Fruit fly (Drosophila melanogaster) whole organism, embryonic: Measurements from ENCODE around the gene toe.
A peak's percentile ranks its signal among the peaks of the same experiment; 100 is the strongest.

Experiments used
- Abd-B ChIP-seq: fragments of 200-800 bp; sonication (Bioruptor generic); optimal IDR thresholded peaks from 2 replicates; lab custom pipeline; 2018; ENCODE audit warnings: missing biosample characterization, mild to moderate bottlenecking, missing genetic modification characterization, moderate library complexity
- Bdp1 ChIP-seq: fragments of 200-800 bp; sonication (Bioruptor generic); optimal IDR thresholded peaks from 3 replicates; lab custom pipeline; 2016; ENCODE audit warnings: missing biosample characterization, missing genetic modification characterization
- BtbVII ChIP-seq: fragments of 200-800 bp; sonication (Bioruptor generic); optimal IDR thresholded peaks from 3 replicates; lab custom pipeline; 2017; ENCODE audit warnings: missing biosample characterization, mild to moderate bottlenecking, missing genetic modification characterization
- CG10565 ChIP-seq: fragments of 200-800 bp; sonication (Bioruptor generic); optimal IDR thresholded peaks from 3 replicates; lab custom pipeline; 2016; ENCODE audit warnings: missing biosample characterization, mild to moderate bottlenecking, missing genetic modification characterization
- CG11085 ChIP-seq: fragments of 200-800 bp; sonication (Bioruptor generic); IDR thresholded peaks from 2 replicates; pipeline ENCODE4 v1.3.6; 2022; ENCODE audit warnings: missing biosample characterization, missing genetic modification characterization
- CG13775 ChIP-seq: fragments of 200-800 bp; sonication (Bioruptor generic); optimal IDR thresholded peaks from 3 replicates; lab custom pipeline; 2017; ENCODE audit warnings: missing biosample characterization, mild to moderate bottlenecking, missing genetic modification characterization
- CG1602 ChIP-seq: fragments of 200-800 bp; sonication (Bioruptor generic); optimal IDR thresholded peaks from 3 replicates; lab custom pipeline; 2016; ENCODE audit warnings: missing biosample characterization, missing genetic modification characterization
- CG32767 ChIP-seq: fragments of 200-800 bp; sonication (Bioruptor generic); IDR thresholded peaks from 2 replicates; pipeline ENCODE4 v1.3.6; 2022; ENCODE audit warnings: missing biosample characterization, missing genetic modification characterization
- CG33213 ChIP-seq: fragments of 200-800 bp; sonication (Bioruptor generic); optimal IDR thresholded peaks from 3 replicates; lab custom pipeline; 2016; ENCODE audit warnings: missing biosample characterization, missing genetic modification characterization
- CG42726 ChIP-seq: fragments of 200-800 bp; sonication (Bioruptor generic); IDR thresholded peaks from 2 replicates; pipeline ENCODE4 v1.3.6; 2022; ENCODE audit warnings: missing biosample characterization, missing genetic modification characterization; ENCODE audit not compliant: partially characterized antibody
- CG4328 ChIP-seq: fragments of 200-800 bp; sonication (Bioruptor generic); optimal IDR thresholded peaks from 3 replicates; lab custom pipeline; 2017; ENCODE audit warnings: missing biosample characterization, missing genetic modification reagents, missing genetic modification characterization
- CG4854 ChIP-seq: fragments of 200-800 bp; sonication (Bioruptor generic); optimal IDR thresholded peaks from 2 replicates; lab custom pipeline; 2016; ENCODE audit warnings: missing biosample characterization, missing genetic modification characterization, inconsistent platforms
- CG6813 ChIP-seq: fragments of 200-800 bp; sonication (Bioruptor generic); optimal IDR thresholded peaks from 2 replicates; lab custom pipeline; 2017; ENCODE audit warnings: missing biosample characterization, missing genetic modification characterization, mild to moderate bottlenecking, moderate library complexity, missing genetic modification reagents
- CG7357 ChIP-seq: fragments of 200-800 bp; sonication (Bioruptor generic); IDR thresholded peaks from 3 replicates; pipeline ENCODE4 v1.3.6; 2022; ENCODE audit warnings: missing biosample characterization, missing genetic modification characterization
- CG8924 ChIP-seq: fragments of 200-800 bp; optimal IDR thresholded peaks from 3 replicates; lab custom pipeline; 2019; ENCODE audit warnings: missing biosample characterization, mild to moderate bottlenecking, missing genetic modification characterization, moderate library complexity
- CG8944 ChIP-seq: fragments of 200-800 bp; sonication (Bioruptor generic); optimal IDR thresholded peaks from 3 replicates; lab custom pipeline; 2016; ENCODE audit warnings: missing biosample characterization, missing genetic modification characterization
- Camta ChIP-seq: fragments of 200-800 bp; sonication (Bioruptor generic); optimal IDR thresholded peaks from 2 replicates; lab custom pipeline; 2016; ENCODE audit warnings: missing biosample characterization, missing genetic modification characterization
- CoRest ChIP-seq: fragments of 200-800 bp; sonication (Bioruptor generic); optimal IDR thresholded peaks from 3 replicates; lab custom pipeline; 2018; ENCODE audit warnings: missing biosample characterization, mild to moderate bottlenecking, missing genetic modification characterization, moderate library complexity
- D19A ChIP-seq: fragments of 200-800 bp; optimal IDR thresholded peaks from 3 replicates; lab custom pipeline; 2019; ENCODE audit warnings: missing biosample characterization, mild to moderate bottlenecking, missing genetic modification characterization, moderate library complexity
- Dp ChIP-seq: fragments of 200-800 bp; sonication (Bioruptor generic); optimal IDR thresholded peaks from 2 replicates; lab custom pipeline; 2018; ENCODE audit warnings: missing biosample characterization, mild to moderate bottlenecking, missing genetic modification characterization, moderate library complexity
- Eip74EF ChIP-seq, 2 experiments: fragments of 200-800 bp in 1 of 2; fragments of >200 bp in 1 of 2; sonication (Bioruptor generic) in 1 of 2; optimal IDR thresholded peaks; 2 replicates each; lab custom pipeline; 2017 to 2019; ENCODE audit warnings: missing biosample characterization in 2 of 2, missing genetic modification characterization in 2 of 2, mild to moderate bottlenecking in 1 of 2, moderate library complexity in 1 of 2
- Ets97D ChIP-seq: fragments of 200-800 bp; sonication (Bioruptor generic); optimal IDR thresholded peaks from 3 replicates; lab custom pipeline; 2016; ENCODE audit warnings: missing biosample characterization, missing genetic modification characterization
- HLH4C ChIP-seq: fragments of 200-800 bp; sonication (Bioruptor generic); IDR thresholded peaks from 3 replicates; pipeline ENCODE4 v1.3.6; 2022; ENCODE audit warnings: missing biosample characterization, missing genetic modification characterization; ENCODE audit not compliant: partially characterized antibody
- Hr3 ChIP-seq: fragments of 200-800 bp; sonication (Bioruptor generic); optimal IDR thresholded peaks from 3 replicates; lab custom pipeline; 2016; ENCODE audit warnings: missing biosample characterization, missing genetic modification characterization
- MESR4 ChIP-seq: fragments of 200-800 bp; sonication (Bioruptor generic); optimal IDR thresholded peaks from 2 replicates; lab custom pipeline; 2018; ENCODE audit warnings: missing biosample characterization, mild to moderate bottlenecking, missing genetic modification characterization, moderate library complexity
- Mes4 ChIP-seq: fragments of 200-800 bp; sonication (Bioruptor generic); optimal IDR thresholded peaks from 2 replicates; lab custom pipeline; 2016; ENCODE audit warnings: missing biosample characterization, missing genetic modification characterization
- Neu2 ChIP-seq: fragments of 200-800 bp; sonication (Bioruptor generic); optimal IDR thresholded peaks from 3 replicates; lab custom pipeline; 2016; ENCODE audit warnings: missing biosample characterization, missing genetic modification characterization, borderline replicate concordance
- Optix ChIP-seq: fragments of 200-800 bp; sonication (Bioruptor generic); IDR thresholded peaks from 3 replicates; pipeline ENCODE4 v1.3.6; 2022; ENCODE audit warnings: missing biosample characterization, missing genetic modification characterization
- PHDP ChIP-seq: fragments of 200-800 bp; sonication (Bioruptor generic); optimal IDR thresholded peaks from 3 replicates; lab custom pipeline; 2018; ENCODE audit warnings: missing biosample characterization, mild to moderate bottlenecking, missing genetic modification characterization, moderate library complexity
- ac ChIP-seq: fragments of 200-800 bp; sonication (Bioruptor generic); optimal IDR thresholded peaks from 3 replicates; lab custom pipeline; 2017; ENCODE audit warnings: missing biosample characterization, mild to moderate bottlenecking, missing genetic modification characterization
- az2 ChIP-seq: fragments of 200-800 bp; sonication (Bioruptor generic); optimal IDR thresholded peaks from 3 replicates; lab custom pipeline; 2016; ENCODE audit warnings: missing biosample characterization, missing genetic modification characterization
- caup ChIP-seq: fragments of 200-800 bp; sonication (Bioruptor generic); optimal IDR thresholded peaks from 3 replicates; lab custom pipeline; 2017; ENCODE audit warnings: missing biosample characterization, mild to moderate bottlenecking, missing genetic modification characterization, moderate library complexity; ENCODE audit not compliant: severe bottlenecking
- croc ChIP-seq: fragments of 200-800 bp; sonication (Bioruptor generic); conservative IDR thresholded peaks from 3 replicates; pipeline ENCODE4 v1.3.6; 2022; ENCODE audit warnings: missing biosample characterization, missing genetic modification characterization
- dimm ChIP-seq: fragments of 200-800 bp; sonication (Bioruptor generic); IDR thresholded peaks from 2 replicates; pipeline ENCODE4 v1.3.6; 2022; ENCODE audit warnings: missing biosample characterization, missing genetic modification characterization
- dm ChIP-seq: fragments of 200-800 bp; sonication (Bioruptor generic); optimal IDR thresholded peaks from 3 replicates; lab custom pipeline; 2016; ENCODE audit warnings: missing biosample characterization, missing genetic modification characterization
- ewg ChIP-seq: fragments of 200-800 bp; sonication (Bioruptor generic); optimal IDR thresholded peaks from 3 replicates; lab custom pipeline; 2017; ENCODE audit warnings: mild to moderate bottlenecking, missing biosample characterization, missing genetic modification reagents, missing genetic modification characterization
- gfzf ChIP-seq: fragments of 200-800 bp; sonication (Bioruptor generic); optimal IDR thresholded peaks from 2 replicates; lab custom pipeline; 2016; ENCODE audit warnings: missing biosample characterization, mild to moderate bottlenecking, missing genetic modification characterization, moderate library complexity
- gsb ChIP-seq: fragments of 200-800 bp; sonication (Bioruptor generic); IDR thresholded peaks from 2 replicates; pipeline ENCODE4 v1.3.6; 2022; ENCODE audit warnings: missing biosample characterization, missing genetic modification characterization
- gsb-n ChIP-seq: fragments of 200-800 bp; sonication (Bioruptor generic); optimal IDR thresholded peaks from 3 replicates; lab custom pipeline; 2018; ENCODE audit warnings: missing biosample characterization, mild to moderate bottlenecking, missing genetic modification characterization
- gt ChIP-seq: fragments of 200-800 bp; sonication (Bioruptor generic); IDR thresholded peaks from 2 replicates; pipeline ENCODE4 v1.3.6; 2022; ENCODE audit warnings: missing biosample characterization, missing genetic modification characterization
- hbn ChIP-seq: fragments of 200-800 bp; sonication (Bioruptor generic); IDR thresholded peaks from 2 replicates; pipeline ENCODE4 v1.3.6; 2022; ENCODE audit warnings: missing biosample characterization, missing genetic modification characterization; ENCODE audit not compliant: partially characterized antibody
- jumu ChIP-seq: fragments of 200-800 bp; sonication (Bioruptor generic); optimal IDR thresholded peaks from 3 replicates; lab custom pipeline; 2016; ENCODE audit warnings: missing biosample characterization, missing genetic modification characterization
- onecut ChIP-seq: fragments of 200-800 bp; sonication (Bioruptor generic); IDR thresholded peaks from 2 replicates; pipeline ENCODE4 v1.3.6; 2022; ENCODE audit warnings: missing biosample characterization, missing genetic modification characterization
- pan ChIP-seq, 4 experiments: fragments of >200 bp in 3 of 4; fragments of 200-800 bp in 1 of 4; sonication (Bioruptor generic) in 1 of 4; optimal IDR thresholded peaks in 3 of 4; IDR thresholded peaks in 1 of 4; 2 replicates each; pipeline versions ENCODE4 v1.3.6 to Lab custom; 2017 to 2022; ENCODE audit warnings: missing biosample characterization in 2 of 4, missing genetic modification characterization in 2 of 4, mixed read lengths in 1 of 4
- pb ChIP-seq: fragments of 200-800 bp; sonication (Bioruptor generic); optimal IDR thresholded peaks from 3 replicates; lab custom pipeline; 2016; ENCODE audit warnings: missing biosample characterization, missing genetic modification characterization
- sens ChIP-seq: fragments of 200-800 bp; sonication (Bioruptor generic); peaks from one replicate; lab custom pipeline; 2016; ENCODE audit warnings: missing biosample characterization, missing genetic modification characterization
- tgo ChIP-seq: fragments of 200-800 bp; sonication (Bioruptor generic); IDR thresholded peaks from 3 replicates; pipeline ENCODE4 v1.3.6; 2022; ENCODE audit warnings: missing biosample characterization, missing genetic modification characterization
- tin ChIP-seq: fragments of 200-800 bp; sonication (Bioruptor generic); optimal IDR thresholded peaks from 3 replicates; lab custom pipeline; 2016; ENCODE audit warnings: missing biosample characterization, missing genetic modification characterization
- unc-4 ChIP-seq: fragments of 200-800 bp; sonication (Bioruptor generic); IDR thresholded peaks from 2 replicates; pipeline ENCODE4 v1.3.6; 2022; ENCODE audit warnings: missing biosample characterization, missing genetic modification characterization; ENCODE audit not compliant: partially characterized antibody
- unpg ChIP-seq: fragments of 200-800 bp; sonication (Bioruptor generic); optimal IDR thresholded peaks from 3 replicates; lab custom pipeline; 2018; ENCODE audit warnings: missing biosample characterization, mild to moderate bottlenecking, missing genetic modification characterization, moderate library complexity
- vnd ChIP-seq: fragments of 200-800 bp; sonication (Bioruptor generic); IDR thresholded peaks from 3 replicates; pipeline ENCODE4 v1.3.6; 2022; ENCODE audit warnings: missing biosample characterization, missing genetic modification characterization; ENCODE audit not compliant: partially characterized antibody

The toe gene

dm6 chr3L:12374420-12374819, 58.0 kb downstream of the toe start (continued):
- TF ChIP-seq D19A (tag; lab: Kevin White, UChicago) = no peak
- no peak for TF ChIP-seq BtbVII (GFP tag; lab: Kevin White, UChicago)
- TF ChIP-seq Ets97D (GFP tag; lab: Kevin White, UChicago) = no peak
- TF ChIP-seq sens (GFP tag; lab: Kevin White, UChicago) = peak; percentile 36
- no peak for TF ChIP-seq gsb-n
- no peak for TF ChIP-seq HLH4C (GFP tag; lab: Robert Waterston, UW)
- no peak for TF ChIP-seq tgo (GFP tag; lab: Robert Waterston, UW)
- TF ChIP-seq CG33213 = no peak
- TF ChIP-seq CoRest = no peak
- TF ChIP-seq Optix = 0 out of 3 replicates have a peak, but pooled peaks have one; percentile 18
- no peak for TF ChIP-seq Bdp1 (GFP tag; lab: Kevin White, UChicago)
- TF ChIP-seq CG1602 (GFP tag; lab: Kevin White, UChicago) = no peak
- no peak for TF ChIP-seq PHDP
- no peak for TF ChIP-seq dimm (GFP tag; lab: Robert Waterston, UW)
- TF ChIP-seq croc (GFP tag; lab: Robert Waterston, UW) = no peak
- no peak for TF ChIP-seq CG8944 (GFP tag; lab: Kevin White, UChicago)
- TF ChIP-seq gfzf (GFP tag; lab: Kevin White, UChicago) = no peak
- no peak for TF ChIP-seq CG4854 (GFP tag; lab: Kevin White, UChicago)
- TF ChIP-seq CG42726 (GFP tag; lab: Robert Waterston, UW) = no peak
- TF ChIP-seq gsb (GFP tag; lab: Robert Waterston, UW) = no peak
- TF ChIP-seq ac (GFP tag; lab: Kevin White, UChicago) = no peak
- no peak for TF ChIP-seq Dp (GFP tag; lab: Kevin White, UChicago)
- TF ChIP-seq Eip74EF (GFP tag; optimal IDR thresholded peaks at IDR 0.05; lab: Kevin White, UChicago) = no peak
- TF ChIP-seq dm (GFP tag; lab: Kevin White, UChicago) = no peak
- TF ChIP-seq CG6813 (GFP tag; lab: Kevin White, UChicago) = no peak
- TF ChIP-seq pb (GFP tag; lab: Kevin White, UChicago) = no peak
- no peak for TF ChIP-seq CG11085 (GFP tag; lab: Robert Waterston, UW)
- TF ChIP-seq onecut (GFP tag; lab: Robert Waterston, UW) = no peak
- TF ChIP-seq ewg (GFP tag; lab: Kevin White, UChicago) = no peak
- TF ChIP-seq caup (GFP tag; lab: Kevin White, UChicago) = no peak
- no peak for TF ChIP-seq az2 (GFP tag; lab: Kevin White, UChicago)
- no peak for TF ChIP-seq CG7357
- no peak for TF ChIP-seq Abd-B (GFP tag; lab: Kevin White, UChicago)
- TF ChIP-seq hbn = no peak
- TF ChIP-seq CG13775 (GFP tag; lab: Kevin White, UChicago) = no peak
- no peak for TF ChIP-seq Camta (GFP tag; lab: Kevin White, UChicago)
- no peak for TF ChIP-seq pan (optimal IDR thresholded peaks at IDR 0.05; lab: Kevin White, UChicago)
- TF ChIP-seq pan (GFP tag; optimal IDR thresholded peaks at IDR 0.05 in 1 of 2, IDR thresholded peaks at IDR 0.05 in 1 of 2) = no peak
- no peak for TF ChIP-seq tin (GFP tag; lab: Kevin White, UChicago)
- TF ChIP-seq unpg = no peak
- no peak for TF ChIP-seq Neu2 (GFP tag; lab: Kevin White, UChicago)
- no peak for TF ChIP-seq Hr3
- no peak for TF ChIP-seq Mes4 (GFP tag; lab: Kevin White, UChicago)
- no peak for TF ChIP-seq jumu
- no peak for TF ChIP-seq CG8924
- no peak for TF ChIP-seq CG4328 (GFP tag; lab: Kevin White, UChicago)
- TF ChIP-seq CG32767 (GFP tag; lab: Robert Waterston, UW) = no peak
- TF ChIP-seq MESR4 (GFP tag; lab: Kevin White, UChicago) = no peak
- no peak for TF ChIP-seq gt
- TF ChIP-seq vnd (GFP tag; lab: Robert Waterston, UW) = no peak
- no peak for TF ChIP-seq unc-4 (GFP tag; lab: Robert Waterston, UW)
- no peak for TF ChIP-seq CG10565 (GFP tag; lab: Kevin White, UChicago)
